Fruit fly (Drosophila melanogaster) whole organism, embryonic: Measurements from ENCODE around the gene CG3078.
A peak's percentile ranks its signal among the peaks of the same experiment; 100 is the strongest.

Experiments used
- Aef1 ChIP-seq: fragments of 200-800 bp; sonication (Bioruptor generic); IDR thresholded peaks from 3 replicates; pipeline ENCODE4 v1.3.6; 2022; ENCODE audit warnings: missing biosample characterization, missing genetic modification characterization
- Antp ChIP-seq: fragments of 200-800 bp; sonication (Bioruptor generic); optimal IDR thresholded peaks from 3 replicates; lab custom pipeline; 2016; ENCODE audit warnings: missing biosample characterization, missing genetic modification characterization
- Bteb2 ChIP-seq: fragments of 200-800 bp; sonication (Bioruptor generic); optimal IDR thresholded peaks from 2 replicates; lab custom pipeline; 2016; ENCODE audit warnings: missing biosample characterization, missing genetic modification characterization
- C15 ChIP-seq: fragments of 200-800 bp; sonication (Bioruptor generic); IDR thresholded peaks from 3 replicates; pipeline ENCODE4 v1.3.6; 2022; ENCODE audit warnings: missing biosample characterization, missing genetic modification characterization
- CG11504 ChIP-seq: fragments of 200-800 bp; sonication (Bioruptor generic); optimal IDR thresholded peaks from 3 replicates; lab custom pipeline; 2019; ENCODE audit warnings: missing biosample characterization, mild to moderate bottlenecking, missing genetic modification characterization, moderate library complexity
- CG12299 ChIP-seq: fragments of 200-800 bp; sonication (Bioruptor generic); optimal IDR thresholded peaks from 2 replicates; lab custom pipeline; 2018; ENCODE audit warnings: missing biosample characterization, mild to moderate bottlenecking, missing genetic modification characterization
- CG13894 ChIP-seq: fragments of 200-800 bp; sonication (Bioruptor generic); optimal IDR thresholded peaks from 3 replicates; lab custom pipeline; 2018; ENCODE audit warnings: missing biosample characterization, mild to moderate bottlenecking, missing genetic modification characterization, moderate library complexity
- CG14441 ChIP-seq: fragments of 200-800 bp; sonication (Bioruptor generic); IDR thresholded peaks from 2 replicates; pipeline ENCODE4 v1.3.6; 2022; ENCODE audit warnings: missing biosample characterization, missing genetic modification characterization
- CG1529 ChIP-seq: fragments of 200-800 bp; sonication (Bioruptor generic); optimal IDR thresholded peaks from 3 replicates; lab custom pipeline; 2018; ENCODE audit warnings: missing biosample characterization, missing genetic modification characterization
- CG16815 ChIP-seq: fragments of 200-800 bp; sonication (Bioruptor generic); optimal IDR thresholded peaks from 3 replicates; lab custom pipeline; 2017; ENCODE audit warnings: missing biosample characterization, mild to moderate bottlenecking, missing genetic modification characterization
- CG1792 ChIP-seq: fragments of 200-800 bp; sonication (Bioruptor generic); optimal IDR thresholded peaks from 2 replicates; lab custom pipeline; 2016; ENCODE audit warnings: missing biosample characterization, missing genetic modification characterization
- CG3163 ChIP-seq: fragments of 200-800 bp; sonication (Bioruptor generic); optimal IDR thresholded peaks from 3 replicates; lab custom pipeline; 2016; ENCODE audit warnings: missing biosample characterization, missing genetic modification characterization
- CG3281 ChIP-seq: fragments of 200-800 bp; sonication (Bioruptor generic); optimal IDR thresholded peaks from 3 replicates; lab custom pipeline; 2017; ENCODE audit warnings: missing biosample characterization, mild to moderate bottlenecking, missing genetic modification characterization
- CG34376 ChIP-seq: fragments of 200-800 bp; sonication (Bioruptor generic); optimal IDR thresholded peaks from 2 replicates; lab custom pipeline; 2018; ENCODE audit warnings: missing biosample characterization, mild to moderate bottlenecking, missing genetic modification characterization
- CG34422 ChIP-seq: fragments of 200-800 bp; sonication (Bioruptor generic); IDR thresholded peaks from 3 replicates; pipeline ENCODE4 v1.3.6; 2022; ENCODE audit warnings: missing biosample characterization, missing genetic modification characterization
- CG5953 ChIP-seq: fragments of 200-800 bp; sonication (Bioruptor generic); IDR thresholded peaks from 2 replicates; pipeline ENCODE4 v1.3.6; 2022; ENCODE audit warnings: missing biosample characterization, missing genetic modification characterization
- CG8089 ChIP-seq: fragments of 200-800 bp; sonication (Bioruptor generic); optimal IDR thresholded peaks from 3 replicates; lab custom pipeline; 2016; ENCODE audit warnings: missing biosample characterization, missing genetic modification characterization
- D19B ChIP-seq: fragments of 200-800 bp; sonication (Bioruptor generic); optimal IDR thresholded peaks from 2 replicates; lab custom pipeline; 2017; ENCODE audit warnings: missing biosample characterization, mild to moderate bottlenecking, missing genetic modification characterization
- Dfd ChIP-seq, 2 experiments: fragments of >200 bp; optimal IDR thresholded peaks; 2 replicates each; lab custom pipeline; 2017; ENCODE audit warnings: missing biosample characterization in 2 of 2, missing genetic modification characterization in 2 of 2
- Dll ChIP-seq: fragments of 200-800 bp; sonication (Bioruptor generic); IDR thresholded peaks from 4 replicates; pipeline ENCODE4 v1.3.6; 2022; ENCODE audit warnings: missing biosample characterization, missing genetic modification characterization; ENCODE audit not compliant: partially characterized antibody
- E2f1 ChIP-seq: fragments of 200-800 bp; sonication (Bioruptor generic); IDR thresholded peaks from 2 replicates; pipeline ENCODE4 v1.3.6; 2022; ENCODE audit warnings: missing biosample characterization, missing genetic modification characterization
- HLHmδ ChIP-seq: fragments of 200-800 bp; sonication (Bioruptor generic); optimal IDR thresholded peaks from 2 replicates; lab custom pipeline; 2018; ENCODE audit warnings: missing biosample characterization, mild to moderate bottlenecking, missing genetic modification characterization, moderate library complexity
- Hr51 ChIP-seq, 2 experiments: fragments of 200-800 bp; sonication (Bioruptor generic); optimal IDR thresholded peaks; 2 replicates in 1 of 2; 3 replicates in 1 of 2; lab custom pipeline; 2016 to 2018; ENCODE audit warnings: missing biosample characterization in 2 of 2, missing genetic modification characterization in 2 of 2, mild to moderate bottlenecking in 1 of 2, moderate library complexity in 1 of 2
- MBD-R2 ChIP-seq: fragments of 200-800 bp; sonication (Bioruptor generic); IDR thresholded peaks from 2 replicates; pipeline ENCODE4 v1.3.6; 2022; ENCODE audit warnings: missing biosample characterization, missing genetic modification characterization
- NFAT ChIP-seq: fragments of 200-800 bp; sonication (Bioruptor generic); IDR thresholded peaks from 2 replicates; pipeline ENCODE4 v1.3.6; 2022; ENCODE audit warnings: missing biosample characterization, missing genetic modification characterization
- Neu2 ChIP-seq: fragments of 200-800 bp; sonication (Bioruptor generic); optimal IDR thresholded peaks from 3 replicates; lab custom pipeline; 2016; ENCODE audit warnings: missing biosample characterization, missing genetic modification characterization, borderline replicate concordance
- Rfx ChIP-seq: fragments of 200-800 bp; sonication (Bioruptor generic); IDR thresholded peaks from 2 replicates; pipeline ENCODE4 v1.3.6; 2022; ENCODE audit warnings: missing biosample characterization, missing genetic modification characterization
- Side ChIP-seq: fragments of 200-800 bp; sonication (Bioruptor generic); optimal IDR thresholded peaks from 2 replicates; lab custom pipeline; 2016; ENCODE audit warnings: missing biosample characterization, missing genetic modification characterization
- Tbp ChIP-seq: fragments of >200 bp; optimal IDR thresholded peaks from 2 replicates; lab custom pipeline; 2018; ENCODE audit warnings: missing biosample characterization, missing genetic modification characterization
- abd-A ChIP-seq: fragments of 200-800 bp; sonication (Bioruptor generic); optimal IDR thresholded peaks from 3 replicates; lab custom pipeline; 2019; ENCODE audit warnings: missing biosample characterization, mild to moderate bottlenecking, missing genetic modification characterization, moderate library complexity
- amos ChIP-seq: fragments of 200-800 bp; sonication (Bioruptor generic); IDR thresholded peaks from 2 replicates; pipeline ENCODE4 v1.3.6; 2022; ENCODE audit warnings: missing biosample characterization, missing genetic modification characterization; ENCODE audit not compliant: partially characterized antibody
- ato ChIP-seq: fragments of 200-800 bp; sonication (Bioruptor generic); IDR thresholded peaks from 2 replicates; pipeline ENCODE4 v1.3.6; 2022; ENCODE audit warnings: missing biosample characterization, missing genetic modification characterization; ENCODE audit not compliant: partially characterized antibody
- bab2 ChIP-seq: fragments of 200-800 bp; sonication (Bioruptor generic); optimal IDR thresholded peaks from 2 replicates; lab custom pipeline; 2016; ENCODE audit warnings: missing biosample characterization, missing genetic modification characterization
- cg ChIP-seq: fragments of 200-800 bp; sonication (Bioruptor generic); optimal IDR thresholded peaks from 3 replicates; lab custom pipeline; 2019; ENCODE audit warnings: missing biosample characterization, mild to moderate bottlenecking, missing genetic modification characterization, moderate library complexity
- crc ChIP-seq: fragments of 200-800 bp; sonication (Bioruptor generic); optimal IDR thresholded peaks from 2 replicates; lab custom pipeline; 2016; ENCODE audit warnings: missing biosample characterization, missing genetic modification characterization
- da ChIP-seq: fragments of 200-800 bp; sonication (Bioruptor generic); optimal IDR thresholded peaks from 2 replicates; lab custom pipeline; 2016; ENCODE audit warnings: missing biosample characterization, missing genetic modification characterization
- fd102C ChIP-seq: fragments of 200-800 bp; sonication (Bioruptor generic); optimal IDR thresholded peaks from 2 replicates; lab custom pipeline; 2018; ENCODE audit warnings: missing biosample characterization, mild to moderate bottlenecking, missing genetic modification characterization, moderate library complexity
- fd96Cb ChIP-seq: fragments of 200-800 bp; sonication (Bioruptor generic); optimal IDR thresholded peaks from 2 replicates; lab custom pipeline; 2018; ENCODE audit warnings: missing biosample characterization, mild to moderate bottlenecking, missing genetic modification characterization, moderate library complexity
- ftz-f1 ChIP-seq: fragments of 200-800 bp; sonication (Bioruptor generic); optimal IDR thresholded peaks from 2 replicates; lab custom pipeline; 2016; ENCODE audit warnings: missing biosample characterization, missing genetic modification characterization
- ham ChIP-seq: fragments of 200-800 bp; sonication (Bioruptor generic); IDR thresholded peaks from 2 replicates; pipeline ENCODE4 v1.3.6; 2022; ENCODE audit warnings: missing biosample characterization, missing genetic modification characterization
- ken ChIP-seq: fragments of 200-800 bp; sonication (Bioruptor generic); IDR thresholded peaks from 3 replicates; pipeline ENCODE4 v1.3.6; 2022; ENCODE audit warnings: missing biosample characterization, missing genetic modification characterization
- klu ChIP-seq: fragments of 200-800 bp; sonication (Bioruptor generic); IDR thresholded peaks from 2 replicates; pipeline ENCODE4 v1.3.6; 2022; ENCODE audit warnings: missing biosample characterization, missing genetic modification characterization
- nom ChIP-seq: fragments of 200-800 bp; sonication (Bioruptor generic); optimal IDR thresholded peaks from 2 replicates; lab custom pipeline; 2017; ENCODE audit warnings: missing biosample characterization, missing genetic modification characterization, mild to moderate bottlenecking, moderate library complexity, missing genetic modification reagents
- onecut ChIP-seq: fragments of 200-800 bp; sonication (Bioruptor generic); IDR thresholded peaks from 2 replicates; pipeline ENCODE4 v1.3.6; 2022; ENCODE audit warnings: missing biosample characterization, missing genetic modification characterization
- pan ChIP-seq, 4 experiments: fragments of >200 bp in 3 of 4; fragments of 200-800 bp in 1 of 4; sonication (Bioruptor generic) in 1 of 4; optimal IDR thresholded peaks in 3 of 4; IDR thresholded peaks in 1 of 4; 2 replicates each; pipeline versions ENCODE4 v1.3.6 to Lab custom; 2017 to 2022; ENCODE audit warnings: missing biosample characterization in 2 of 4, missing genetic modification characterization in 2 of 4, mixed read lengths in 1 of 4
- peb ChIP-seq: fragments of 200-800 bp; sonication (Bioruptor generic); IDR thresholded peaks from 2 replicates; pipeline ENCODE4 v1.3.6; 2022; ENCODE audit warnings: missing biosample characterization, missing genetic modification characterization
- shn ChIP-seq: fragments of 200-800 bp; sonication (Bioruptor generic); optimal IDR thresholded peaks from 3 replicates; lab custom pipeline; 2016; ENCODE audit warnings: missing biosample characterization, missing genetic modification characterization
- sim ChIP-seq: fragments of 200-800 bp; sonication (Bioruptor generic); IDR thresholded peaks from 2 replicates; pipeline ENCODE4 v1.3.6; 2022; ENCODE audit warnings: missing biosample characterization, missing genetic modification characterization
- slou ChIP-seq: fragments of 200-800 bp; sonication (Bioruptor generic); optimal IDR thresholded peaks from 3 replicates; lab custom pipeline; 2016; ENCODE audit warnings: missing biosample characterization, missing genetic modification characterization
- tap ChIP-seq: fragments of 200-800 bp; optimal IDR thresholded peaks from 3 replicates; lab custom pipeline; 2019; ENCODE audit warnings: missing biosample characterization, mild to moderate bottlenecking, missing genetic modification characterization, moderate library complexity
- twi ChIP-seq: fragments of 200-800 bp; optimal IDR thresholded peaks from 2 replicates; lab custom pipeline; 2019; ENCODE audit warnings: missing biosample characterization, mild to moderate bottlenecking, missing genetic modification characterization, moderate library complexity

CG3078 gene

DNA sequence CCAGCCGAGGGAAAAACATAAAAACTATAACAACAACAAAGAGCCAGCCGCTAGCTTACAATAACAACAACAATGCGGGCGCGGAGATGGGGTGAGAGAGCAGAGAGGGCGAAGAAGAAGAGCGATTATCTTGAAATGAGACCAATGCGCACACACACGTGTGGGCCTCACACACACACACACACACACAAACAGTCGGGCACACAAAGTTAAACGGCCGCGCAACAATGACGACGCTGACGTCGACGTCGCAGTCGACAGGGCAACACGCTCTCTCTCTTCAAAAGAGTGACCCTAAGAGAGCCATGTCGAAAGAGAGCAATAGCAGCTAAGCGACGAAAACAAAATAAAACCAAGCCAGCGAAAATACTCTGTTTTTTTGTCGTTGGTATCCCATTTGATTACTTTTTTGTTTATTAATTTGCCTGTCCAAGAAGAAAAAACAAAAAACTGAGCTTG lies 46.2 kb upstream of the CG3078 start (continued):
- TF ChIP-seq fd96Cb = no peak
- TF ChIP-seq CG3281 (GFP tag; lab: Kevin White, UChicago) = no peak
- no peak for TF ChIP-seq Antp
- TF ChIP-seq amos (GFP tag; lab: Robert Waterston, UW) = no peak
- no peak for TF ChIP-seq Bteb2 (GFP tag; lab: Kevin White, UChicago)
- TF ChIP-seq CG5953 = no peak
- TF ChIP-seq Rfx (GFP tag; lab: Robert Waterston, UW) = no peak
- no peak for TF ChIP-seq E2f1 (GFP tag; lab: Robert Waterston, UW)
- TF ChIP-seq crc (GFP tag; lab: Kevin White, UChicago) = no peak
- TF ChIP-seq ato (GFP tag; lab: Robert Waterston, UW) = no peak
- no peak for TF ChIP-seq da (GFP tag; lab: Kevin White, UChicago)
- no peak for TF ChIP-seq Tbp (GFP tag; lab: Kevin White, UChicago)
- no peak for TF ChIP-seq ken (GFP tag; lab: Robert Waterston, UW)
- no peak for TF ChIP-seq Dfd (GFP tag; optimal IDR thresholded peaks at IDR 0.05; lab: Kevin White, UChicago)
- TF ChIP-seq HLHmδ = peak; percentile 48
- TF ChIP-seq CG3163 (GFP tag; lab: Kevin White, UChicago) = peak; percentile 98
- TF ChIP-seq CG13894 (tag; lab: Kevin White, UChicago) = no peak
- no peak for TF ChIP-seq Hr51 (GFP tag; optimal IDR thresholded peaks at IDR 0.05; lab: Kevin White, UChicago)
- TF ChIP-seq Aef1 (GFP tag; lab: Robert Waterston, UW) = peak; percentile 61
- no peak for TF ChIP-seq klu (GFP tag; lab: Robert Waterston, UW)
- TF ChIP-seq sim (GFP tag; lab: Robert Waterston, UW) = no peak
- no peak for TF ChIP-seq CG11504 (tag; lab: Kevin White, UChicago)
- no peak for TF ChIP-seq NFAT
- peak; percentile 48 for TF ChIP-seq nom (GFP tag; lab: Kevin White, UChicago)
- no peak for TF ChIP-seq peb (GFP tag; lab: Robert Waterston, UW)
- TF ChIP-seq Dll (GFP tag; lab: Robert Waterston, UW) = no peak
- TF ChIP-seq MBD-R2 (GFP tag; lab: Robert Waterston, UW) = no peak
- TF ChIP-seq CG34422 (GFP tag; lab: Robert Waterston, UW) = 0 out of 3 replicates have a peak, but pooled peaks have one; percentile 8
- TF ChIP-seq onecut (GFP tag; lab: Robert Waterston, UW) = no peak
- no peak for TF ChIP-seq tap (tag; lab: Kevin White, UChicago)
- peak; percentile 62 for TF ChIP-seq ftz-f1 (GFP tag; lab: Kevin White, UChicago)
- TF ChIP-seq Side (GFP tag; lab: Kevin White, UChicago) = no peak
- TF ChIP-seq CG16815 (GFP tag; lab: Kevin White, UChicago) = no peak
- no peak for TF ChIP-seq C15
- TF ChIP-seq abd-A (tag; lab: Kevin White, UChicago) = peak; percentile 91
- no peak for TF ChIP-seq ham (GFP tag; lab: Robert Waterston, UW)
- no peak for TF ChIP-seq fd102C (GFP tag; lab: Kevin White, UChicago)
- no peak for TF ChIP-seq CG14441
- no peak for TF ChIP-seq Neu2 (GFP tag; lab: Kevin White, UChicago)
- TF ChIP-seq CG12299 = no peak
- TF ChIP-seq twi (tag; lab: Kevin White, UChicago) = no peak
- TF ChIP-seq shn (GFP tag; lab: Kevin White, UChicago) = no peak
- peak; percentile 95 for TF ChIP-seq cg (GFP tag; lab: Kevin White, UChicago)
- TF ChIP-seq bab2 (GFP tag; lab: Kevin White, UChicago) = no peak
- TF ChIP-seq D19B (GFP tag; lab: Kevin White, UChicago) = no peak
- TF ChIP-seq slou (GFP tag; lab: Kevin White, UChicago) = no peak
- TF ChIP-seq CG8089 = no peak
- peak; percentile 61 for TF ChIP-seq CG34376 (GFP tag; lab: Kevin White, UChicago)
- TF ChIP-seq CG1792 = no peak
- TF ChIP-seq pan (optimal IDR thresholded peaks at IDR 0.05; lab: Kevin White, UChicago) = no peak
- TF ChIP-seq pan (GFP tag; optimal IDR thresholded peaks at IDR 0.05 in 1 of 2, IDR thresholded peaks at IDR 0.05 in 1 of 2) = peak in 1 of 2 experiments; percentile 11
- no peak for TF ChIP-seq CG1529 (GFP tag; lab: Kevin White, UChicago)
